Worm (Caenorhabditis elegans) whole organism, young adult: ENCODE measurements around the gene hlh-11.

Experiments used
- bed-2 ChIP-seq: fragments of 200-800 bp; sonication (Bioruptor generic); IDR thresholded peaks from 2 replicates; pipeline ENCODE4 v1.3.6; 2022; ENCODE audit warnings: missing genetic modification reagents, missing genetic modification characterization, missing compliant biosample characterization
- let-526 ChIP-seq: fragments of 200-800 bp; sonication (Bioruptor generic); IDR thresholded peaks from 2 replicates; pipeline ENCODE4 v1.3.6; 2022; ENCODE audit warnings: missing genetic modification reagents, missing genetic modification characterization, missing compliant biosample characterization
- zfh-2 ChIP-seq: fragments of 200-800 bp; sonication (Bioruptor generic); conservative IDR thresholded peaks from 2 replicates; pipeline ENCODE4 v1.3.6; 2022; ENCODE audit warnings: missing genetic modification reagents, missing genetic modification characterization, missing compliant biosample characterization

ce11 chrIII:9616426-9616825, 3.1 kb upstream of the hlh-11 start, which contains the start of gene hcp-3:
- TF ChIP-seq let-526 (GFP tag; lab: Robert Waterston, UW) (no peak), bed-2 (GFP tag; lab: Robert Waterston, UW) (no peak), zfh-2 (no peak)
